Fruit fly (Drosophila melanogaster) whole organism, larva: ENCODE data around the gene ova.

Source experiments
- noc ChIP-seq: fragments of 200-800 bp; sonication (Bioruptor generic); optimal IDR thresholded peaks from 3 replicates; lab custom pipeline; 2019; ENCODE audit warnings: missing biosample characterization, mild to moderate bottlenecking, missing genetic modification characterization, moderate library complexity

The ova gene

dm6 chr2L:10191396-10191795 is 40.1 kb downstream of the ova start, which contains the start of gene Fum4:
TSS of gene Fum4 (minus strand) at chr2L:10191496.
- no peak for TF ChIP-seq noc

dm6 chr2L:10180182-10180779 is 51.2 kb downstream of the ova start, which contains the start of gene CG44153:
TSS of gene CG44153 (minus strand) at chr2L:10180256.
- TF ChIP-seq noc, result no peak
